Worm (Caenorhabditis elegans) whole organism, mixed stage, embryonic: ENCODE results near the gene prp-38.

Experiments used
- M03D4.4 ChIP-seq: sonication (generic microtip); optimal IDR thresholded peaks from 2 replicates; lab custom pipeline; 2017; ENCODE audit warnings: mild to moderate bottlenecking, missing genetic modification characterization, missing compliant biosample characterization
- bed-3 ChIP-seq: fragments of 200-800 bp; sonication (Bioruptor generic); optimal IDR thresholded peaks from 3 replicates; lab custom pipeline; 2018; ENCODE audit warnings: mild to moderate bottlenecking, missing genetic modification characterization, moderate library complexity, missing compliant biosample characterization
- blmp-1 ChIP-seq: fragments of 150-350 bp; optimal IDR thresholded peaks from 2 replicates; lab custom pipeline; 2014; ENCODE audit warnings: missing biosample characterization, missing genetic modification characterization
- ceh-39 ChIP-seq: fragments of 150-350 bp; optimal IDR thresholded peaks from 2 replicates; lab custom pipeline; 2014; ENCODE audit warnings: missing biosample characterization, missing genetic modification characterization
- ceh-43 ChIP-seq: fragments of 200-800 bp; sonication (Bioruptor generic); optimal IDR thresholded peaks from 2 replicates; lab custom pipeline; 2018; ENCODE audit warnings: mild to moderate bottlenecking, missing genetic modification characterization, moderate library complexity, missing compliant biosample characterization
- ceh-83 ChIP-seq: fragments of 200-800 bp; sonication (Bioruptor generic); optimal IDR thresholded peaks from 2 replicates; lab custom pipeline; 2018; ENCODE audit warnings: mild to moderate bottlenecking, missing genetic modification characterization, missing compliant biosample characterization
- ces-1 ChIP-seq: fragments of 150-350 bp; optimal IDR thresholded peaks from 2 replicates; lab custom pipeline; 2014; ENCODE audit warnings: missing biosample characterization, missing genetic modification reagents, missing genetic modification characterization
- cnd-1 ChIP-seq: fragments of 200-800 bp; sonication (Bioruptor generic); optimal IDR thresholded peaks from 2 replicates; lab custom pipeline; 2018; ENCODE audit warnings: mild to moderate bottlenecking, missing genetic modification characterization, missing compliant biosample characterization
- drap-1 ChIP-seq: fragments of 200-800 bp; sonication (Bioruptor generic); optimal IDR thresholded peaks from 3 replicates; lab custom pipeline; 2018; ENCODE audit warnings: mild to moderate bottlenecking, missing genetic modification characterization, missing compliant biosample characterization
- elt-1 ChIP-seq: sonication (generic microtip); optimal IDR thresholded peaks from 2 replicates; lab custom pipeline; 2017; ENCODE audit warnings: missing genetic modification characterization, mild to moderate bottlenecking, missing compliant biosample characterization, antibody characterized with exemption, moderate library complexity, borderline replicate concordance; ENCODE audit not compliant: insufficient read depth
- elt-3 ChIP-seq: fragments of 150-350 bp; optimal IDR thresholded peaks from 2 replicates; lab custom pipeline; 2014; ENCODE audit warnings: missing biosample characterization, missing genetic modification characterization
- flh-1 ChIP-seq: fragments of 200-800 bp; sonication (Bioruptor generic); optimal IDR thresholded peaks from 2 replicates; lab custom pipeline; 2018; ENCODE audit warnings: mild to moderate bottlenecking, missing genetic modification characterization, moderate library complexity, missing compliant biosample characterization
- ham-2 ChIP-seq: fragments of 200-800 bp; sonication (Bioruptor generic); optimal IDR thresholded peaks from 2 replicates; lab custom pipeline; 2018; ENCODE audit warnings: mild to moderate bottlenecking, missing genetic modification characterization, missing compliant biosample characterization
- hlh-1 ChIP-seq: fragments of 150-350 bp; optimal IDR thresholded peaks from 2 replicates; lab custom pipeline; 2014; ENCODE audit warnings: missing biosample characterization, missing genetic modification reagents, missing genetic modification characterization
- lin-13 ChIP-seq: fragments of 150-350 bp; optimal IDR thresholded peaks from 2 replicates; lab custom pipeline; 2014; ENCODE audit warnings: missing biosample characterization, missing genetic modification characterization
- lin-32 ChIP-seq: fragments of 200-800 bp; sonication (Bioruptor generic); optimal IDR thresholded peaks from 2 replicates; lab custom pipeline; 2018; ENCODE audit warnings: mild to moderate bottlenecking, missing genetic modification characterization, missing compliant biosample characterization
- lsy-2 ChIP-seq: fragments of 150-350 bp; optimal IDR thresholded peaks from 2 replicates; lab custom pipeline; 2014; ENCODE audit warnings: missing biosample characterization, missing genetic modification characterization
- mab-5 ChIP-seq: fragments of 150-350 bp; optimal IDR thresholded peaks from 2 replicates; lab custom pipeline; 2014; ENCODE audit warnings: missing biosample characterization, missing genetic modification characterization
- mep-1 ChIP-seq: fragments of 150-350 bp; optimal IDR thresholded peaks from 2 replicates; lab custom pipeline; 2017; ENCODE audit warnings: missing biosample characterization, missing genetic modification reagents, missing genetic modification characterization, inconsistent platforms
- mls-2 ChIP-seq: sonication (generic microtip); optimal IDR thresholded peaks from 2 replicates; lab custom pipeline; 2016; ENCODE audit warnings: mild to moderate bottlenecking, missing genetic modification characterization, moderate library complexity, missing compliant biosample characterization
- nhr-12 ChIP-seq: fragments of 150-350 bp; optimal IDR thresholded peaks from 2 replicates; lab custom pipeline; 2014; ENCODE audit warnings: missing biosample characterization, missing genetic modification characterization
- nhr-2 ChIP-seq: fragments of 150-350 bp; optimal IDR thresholded peaks from 2 replicates; lab custom pipeline; 2014; ENCODE audit warnings: missing biosample characterization, missing genetic modification characterization
- nhr-237 ChIP-seq: fragments of 150-350 bp; optimal IDR thresholded peaks from 2 replicates; lab custom pipeline; 2014; ENCODE audit warnings: missing biosample characterization, missing genetic modification characterization
- nhr-28 ChIP-seq: fragments of 150-350 bp; optimal IDR thresholded peaks from 2 replicates; lab custom pipeline; 2014; ENCODE audit warnings: missing biosample characterization, missing genetic modification characterization
- nhr-76 ChIP-seq: sonication (generic microtip); optimal IDR thresholded peaks from 2 replicates; lab custom pipeline; 2017; ENCODE audit warnings: missing biosample characterization, missing genetic modification characterization
- pha-4 ChIP-seq: fragments of 150-350 bp; optimal IDR thresholded peaks from 2 replicates; lab custom pipeline; 2018; ENCODE audit warnings: missing biosample characterization, missing genetic modification reagents, missing genetic modification characterization
- sem-2 ChIP-seq: fragments of 200-800 bp; sonication (Bioruptor generic); optimal IDR thresholded peaks from 2 replicates; lab custom pipeline; 2018; ENCODE audit warnings: mild to moderate bottlenecking, missing genetic modification characterization, missing compliant biosample characterization
- snpc-4 ChIP-seq: fragments of 150-350 bp; optimal IDR thresholded peaks from 2 replicates; lab custom pipeline; 2014; ENCODE audit warnings: missing biosample characterization, missing genetic modification characterization
- sptf-1 ChIP-seq: sonication (generic microtip); optimal IDR thresholded peaks from 2 replicates; lab custom pipeline; 2017; ENCODE audit warnings: mild to moderate bottlenecking, missing genetic modification characterization, moderate library complexity, missing compliant biosample characterization
- tbx-8 ChIP-seq: fragments of 200-800 bp; sonication (Bioruptor generic); optimal IDR thresholded peaks from 2 replicates; lab custom pipeline; 2018; ENCODE audit warnings: mild to moderate bottlenecking, missing genetic modification characterization, moderate library complexity, missing compliant biosample characterization
- unc-120 ChIP-seq: sonication (generic microtip); optimal IDR thresholded peaks from 2 replicates; lab custom pipeline; 2017; ENCODE audit warnings: missing genetic modification characterization, missing compliant biosample characterization; ENCODE audit not compliant: poor library complexity, severe bottlenecking
- unc-39 ChIP-seq: fragments of 150-350 bp; optimal IDR thresholded peaks from 2 replicates; lab custom pipeline; 2014; ENCODE audit warnings: missing biosample characterization, missing genetic modification characterization
- unc-62 ChIP-seq: fragments of 150-350 bp; optimal IDR thresholded peaks from 2 replicates; lab custom pipeline; 2014; ENCODE audit warnings: missing biosample characterization, missing genetic modification reagents, missing genetic modification characterization
- zip-8 ChIP-seq: fragments of 150-350 bp; optimal IDR thresholded peaks from 2 replicates; lab custom pipeline; 2014; ENCODE audit warnings: missing biosample characterization, missing genetic modification characterization
- ztf-11 ChIP-seq: fragments of 150-350 bp; optimal IDR thresholded peaks from 2 replicates; lab custom pipeline; 2014; ENCODE audit warnings: missing biosample characterization, missing genetic modification characterization

The prp-38 gene

DNA sequence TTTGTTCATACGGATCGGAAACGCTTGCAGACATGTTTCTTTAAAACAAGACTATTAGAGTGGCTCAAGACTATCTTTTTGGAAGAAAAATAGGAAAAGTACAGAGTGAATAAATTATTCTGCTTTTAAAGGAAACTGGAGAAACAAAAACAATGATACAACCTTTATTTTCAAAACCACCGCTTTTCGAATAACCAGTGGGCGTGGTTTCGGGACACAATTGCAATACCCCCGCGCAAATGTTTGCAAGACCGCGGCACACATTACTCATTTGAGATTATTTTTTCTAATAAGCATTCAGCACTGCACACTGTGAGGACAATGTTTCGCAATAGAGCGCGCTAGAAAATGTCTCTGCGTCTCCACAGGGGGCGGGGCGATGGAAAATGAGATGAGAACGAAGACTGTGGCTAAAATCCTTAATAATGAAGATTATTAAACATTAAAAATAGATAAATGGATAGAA, 2.1 kb upstream of the prp-38 start, which contains the start of gene plrg-1:
plrg-1 (minus strand) TSS at position 51 of the 466 bp plus-strand sequence.
- TF ChIP-seq M03D4.4 (peak; percentile 88), ztf-11 (peak; percentile 93), cnd-1 (peak; percentile 89), zip-8 (tag; lab: Kevin White, UChicago) (no peak), blmp-1 (peak; percentile 11), elt-3 (tag; lab: Kevin White, UChicago) (no peak), drap-1 (GFP tag; lab: Kevin White, UChicago) (peak; percentile 90), unc-39 (tag; lab: Kevin White, UChicago) (peak; percentile 49), ceh-43 (peak; percentile 88), mls-2 (peak; percentile 93), flh-1 (GFP tag; lab: Kevin White, UChicago) (peak; percentile 58), nhr-237 (peak; percentile 79), lsy-2 (tag; lab: Kevin White, UChicago) (peak; percentile 76), pha-4 (tag; lab: Kevin White, UChicago) (peak; percentile 95), elt-1 (tag; lab: Kevin White, UChicago) (peak; percentile 33), ceh-83 (GFP tag; lab: Kevin White, UChicago) (peak; percentile 48), mab-5 (peak; percentile 76), ces-1 (GFP tag; lab: Kevin White, UChicago) (peak; percentile 74), lin-13 (tag; lab: Kevin White, UChicago) (peak; percentile 89), sptf-1 (tag; lab: Kevin White, UChicago) (peak; percentile 94), tbx-8 (GFP tag; lab: Kevin White, UChicago) (no peak), ceh-39 (tag; lab: Kevin White, UChicago) (peak; percentile 1), sem-2 (peak; percentile 47), nhr-2 (tag; lab: Kevin White, UChicago) (peak; percentile 40), nhr-12 (tag; lab: Kevin White, UChicago) (peak; percentile 77), snpc-4 (tag; lab: Kevin White, UChicago) (no peak), nhr-28 (tag; lab: Kevin White, UChicago) (no peak), ham-2 (GFP tag; lab: Kevin White, UChicago) (peak; percentile 90), unc-62 (GFP tag; lab: Kevin White, UChicago) (peak; percentile 25), nhr-76 (tag; lab: Kevin White, UChicago) (peak; percentile 78), mep-1 (tag; lab: Kevin White, UChicago) (peak; percentile 94), hlh-1 (tag; lab: Kevin White, UChicago) (peak; percentile 71), bed-3 (GFP tag; lab: Kevin White, UChicago) (peak; percentile 67), unc-120 (peak; percentile 80), lin-32 (peak; percentile 79)

ce11 chrV:10804374-10804773, 1.5 kb downstream of the prp-38 start, which contains the start of gene secs-1:
Gene secs-1 (minus strand): TSS chrV:10804474.
- no peak for TF ChIP-seq mep-1 (tag; lab: Kevin White, UChicago)
- no peak for TF ChIP-seq ces-1 (GFP tag; lab: Kevin White, UChicago)
- TF ChIP-seq, all 35 proteins: peak for 0

- TF ChIP-seq drap-1 (GFP tag; lab: Kevin White, UChicago) = no peak
- TF ChIP-seq nhr-12 (tag; lab: Kevin White, UChicago) = no peak
- TF ChIP-seq unc-39 (tag; lab: Kevin White, UChicago) = no peak
- no peak for TF ChIP-seq sptf-1 (tag; lab: Kevin White, UChicago)
- TF ChIP-seq lsy-2 (tag; lab: Kevin White, UChicago) = no peak
- TF ChIP-seq, all 35 proteins: peak for 0
These were observed 3.8 kb downstream of the prp-38 start for ce11 chrV:10802060-10802459.

ce11 chrV:10801154-10801553, 4.7 kb downstream of the prp-38 start, which contains the start of gene D1054.18:
Gene D1054.18 (minus strand): TSS chrV:10801198.
- TF ChIP-seq blmp-1 (no peak), zip-8 (tag; lab: Kevin White, UChicago) (no peak), pha-4 (tag; lab: Kevin White, UChicago) (no peak), lin-32 (no peak), M03D4.4 (no peak), drap-1 (GFP tag; lab: Kevin White, UChicago) (no peak), ces-1 (GFP tag; lab: Kevin White, UChicago) (no peak), ceh-83 (GFP tag; lab: Kevin White, UChicago) (no peak), unc-62 (GFP tag; lab: Kevin White, UChicago) (no peak), snpc-4 (tag; lab: Kevin White, UChicago) (no peak), nhr-237 (no peak), sptf-1 (tag; lab: Kevin White, UChicago) (no peak), tbx-8 (GFP tag; lab: Kevin White, UChicago) (no peak), unc-39 (tag; lab: Kevin White, UChicago) (no peak), ceh-39 (tag; lab: Kevin White, UChicago) (no peak), sem-2 (no peak)
- TF ChIP-seq, all 35 proteins: peak for 0
